Fruit fly (Drosophila melanogaster) whole organism, pupa: ENCODE results near the gene cv-c.

Experiments
- CG12605 ChIP-seq: fragments of 200-800 bp; sonication (Bioruptor generic); IDR thresholded peaks from 2 replicates; pipeline ENCODE4 v1.3.6; 2022; ENCODE audit warnings: missing biosample characterization, missing genetic modification characterization
- CG13204 ChIP-seq: fragments of 200-800 bp; sonication (Bioruptor generic); optimal IDR thresholded peaks from 2 replicates; lab custom pipeline; 2018; ENCODE audit warnings: missing biosample characterization, mild to moderate bottlenecking, missing genetic modification characterization, moderate library complexity
- CG14655 ChIP-seq: fragments of 200-800 bp; sonication (Bioruptor generic); optimal IDR thresholded peaks from 3 replicates; lab custom pipeline; 2017; ENCODE audit warnings: mild to moderate bottlenecking, missing biosample characterization, missing genetic modification reagents, missing genetic modification characterization
- CG15710 ChIP-seq: fragments of 200-800 bp; sonication (Bioruptor generic); optimal IDR thresholded peaks from 2 replicates; lab custom pipeline; 2018; ENCODE audit warnings: missing biosample characterization, mild to moderate bottlenecking, missing genetic modification characterization, moderate library complexity
- CG32121 ChIP-seq: fragments of 200-800 bp; sonication (Bioruptor generic); IDR thresholded peaks from 2 replicates; pipeline ENCODE4 v1.3.6; 2022; ENCODE audit warnings: missing biosample characterization, missing genetic modification characterization
- CG4496 ChIP-seq: fragments of 200-800 bp; sonication (Bioruptor generic); IDR thresholded peaks from 3 replicates; pipeline ENCODE4 v1.3.6; 2022; ENCODE audit warnings: missing biosample characterization, missing genetic modification characterization
- CG8159 ChIP-seq: fragments of 200-800 bp; sonication (Bioruptor generic); optimal IDR thresholded peaks from 3 replicates; lab custom pipeline; 2018; ENCODE audit warnings: missing biosample characterization, mild to moderate bottlenecking, missing genetic modification characterization, moderate library complexity
- CG8301 ChIP-seq: fragments of 200-800 bp; sonication (Bioruptor generic); optimal IDR thresholded peaks from 2 replicates; lab custom pipeline; 2018; ENCODE audit warnings: missing biosample characterization, mild to moderate bottlenecking, missing genetic modification characterization
- EcR ChIP-seq: fragments of 200-800 bp; sonication (Bioruptor generic); optimal IDR thresholded peaks from 3 replicates; lab custom pipeline; 2019; ENCODE audit warnings: missing biosample characterization, missing genetic modification characterization, mild to moderate bottlenecking, moderate library complexity, missing genetic modification reagents
- Ets98B ChIP-seq: fragments of 200-800 bp; sonication (Bioruptor generic); IDR thresholded peaks from 2 replicates; pipeline ENCODE4 v1.3.6; 2022; ENCODE audit warnings: missing biosample characterization, missing genetic modification characterization
- Pif1A ChIP-seq: fragments of 200-800 bp; sonication (Bioruptor generic); optimal IDR thresholded peaks from 3 replicates; lab custom pipeline; 2016; ENCODE audit warnings: missing biosample characterization, missing genetic modification characterization
- Pif1B ChIP-seq: fragments of 200-800 bp; sonication (Bioruptor generic); optimal IDR thresholded peaks from 3 replicates; lab custom pipeline; 2016; ENCODE audit warnings: missing biosample characterization, missing genetic modification characterization
- fd96Ca ChIP-seq: fragments of 200-800 bp; sonication (Bioruptor generic); IDR thresholded peaks from 3 replicates; pipeline ENCODE4 v1.3.6; 2022; ENCODE audit warnings: missing biosample characterization, missing genetic modification characterization
- rn ChIP-seq: fragments of 200-800 bp; sonication (Bioruptor generic); IDR thresholded peaks from 2 replicates; pipeline ENCODE4 v1.3.6; 2022; ENCODE audit warnings: missing biosample characterization, missing genetic modification characterization

DNA sequence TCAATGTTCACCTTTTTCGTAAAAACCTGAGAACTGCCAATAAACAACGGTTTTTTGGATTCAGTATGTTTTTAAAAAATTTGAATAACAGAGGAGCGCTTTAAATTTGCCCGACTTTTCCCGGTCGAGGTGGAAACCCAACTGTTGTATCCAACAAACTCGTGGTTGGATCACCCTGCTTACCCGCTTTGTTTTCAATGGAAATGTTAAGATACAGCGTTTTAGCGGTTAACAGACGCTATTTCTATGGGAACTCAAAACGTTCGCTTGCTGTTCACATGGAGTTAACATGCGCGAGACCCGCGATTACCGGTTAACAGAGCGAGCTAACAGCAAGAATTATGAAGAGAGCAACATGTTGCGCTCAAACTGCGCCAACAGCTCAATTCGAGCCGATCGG is at the start of gene cv-c:
- no peak for TF ChIP-seq CG15710
- no peak for TF ChIP-seq CG32121 (GFP tag; lab: Robert Waterston, UW)
- no peak for TF ChIP-seq Pif1B
- 0 out of 2 replicates have a peak, but pooled peaks have one; percentile 10 for TF ChIP-seq CG12605 (GFP tag; lab: Robert Waterston, UW)
- no peak for TF ChIP-seq CG14655 (GFP tag; lab: Kevin White, UChicago)
- no peak for TF ChIP-seq Pif1A (GFP tag; lab: Kevin White, UChicago)
- no peak for TF ChIP-seq CG8301 (tag; lab: Kevin White, UChicago)
- no peak for TF ChIP-seq rn
- 0 out of 3 replicates have a peak, but pooled peaks have one; percentile 34 for TF ChIP-seq CG4496
- peak; percentile 35 for TF ChIP-seq EcR (GFP tag; lab: Kevin White, UChicago)
- TF ChIP-seq Ets98B (GFP tag; lab: Robert Waterston, UW) = no peak
- no peak for TF ChIP-seq fd96Ca (GFP tag; lab: Robert Waterston, UW)
- TF ChIP-seq CG13204 (GFP tag; lab: Kevin White, UChicago) = no peak
- no peak for TF ChIP-seq CG8159 (tag; lab: Kevin White, UChicago)
